Worm (Caenorhabditis elegans): Measurements from ENCODE around the gene Y11D7A.19.

Gene Y11D7A.19

DNA sequence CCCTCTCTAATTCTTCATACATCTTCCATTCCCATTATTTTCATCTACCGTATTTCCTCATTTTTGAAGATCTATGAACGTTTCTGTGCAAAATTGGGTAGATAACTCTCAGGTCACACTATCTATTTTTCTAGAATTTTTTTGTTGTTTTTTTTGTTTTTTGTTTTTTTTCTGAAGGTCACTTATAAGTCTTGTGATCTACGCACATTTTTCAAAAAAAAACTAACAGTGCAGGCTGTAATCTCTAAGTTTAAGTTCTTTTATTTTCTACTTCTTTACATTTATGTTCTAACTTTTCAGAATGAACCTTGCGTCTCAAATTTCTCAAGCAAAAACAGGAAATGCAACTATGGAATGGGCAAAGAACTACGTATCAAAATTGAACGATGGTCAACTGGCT lies 3.4 kb upstream of the Y11D7A.19 start, which contains the start of gene flh-3:
Gene flh-3, plus strand, starts transcription at position 301 of the 400 bp plus-strand sequence.
- TF ChIP-seq ztf-11 (tag; optimal IDR thresholded peaks at IDR 0.05) (no peak), lin-13 (GFP tag; optimal IDR thresholded peaks at IDR 0.05) (no peak)

DNA sequence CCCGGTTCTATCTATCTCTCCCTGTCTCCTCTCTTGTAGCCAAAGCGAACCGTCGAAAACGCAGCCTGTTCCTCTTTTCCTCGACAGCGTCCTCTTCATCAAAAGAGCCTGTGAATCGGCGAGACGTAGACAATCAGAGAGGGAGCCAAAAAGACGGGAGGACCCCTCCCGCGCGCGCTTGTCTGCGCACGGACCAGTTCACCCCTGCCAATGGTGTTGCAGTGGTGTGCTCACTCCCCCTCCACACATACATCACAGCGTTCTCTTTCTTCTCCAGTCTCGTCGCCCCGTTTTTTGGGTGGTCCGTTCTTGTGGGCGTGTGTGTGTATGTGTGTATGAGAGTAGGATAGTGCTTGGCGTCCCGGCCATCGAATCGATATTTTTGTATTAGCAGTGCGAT lies 2.6 kb upstream of the Y11D7A.19 start:
- no peak for TF ChIP-seq F13H6.1 (tag; optimal IDR thresholded peaks at IDR 0.05)
- no peak for TF ChIP-seq ceh-16 (tag; optimal IDR thresholded peaks at IDR 0.05)
- no peak for TF ChIP-seq zag-1 (tag; optimal IDR thresholded peaks at IDR 0.05)
- TF ChIP-seq fos-1 (tag; optimal IDR thresholded peaks at IDR 0.05) = no peak
- TF ChIP-seq skn-1 (tag; optimal IDR thresholded peaks at IDR 0.05) = no peak
- TF ChIP-seq ceh-82 (tag; optimal IDR thresholded peaks at IDR 0.05) = no peak
- no peak for TF ChIP-seq nhr-21 (tag; optimal IDR thresholded peaks at IDR 0.05)
- TF ChIP-seq elt-1 (tag; optimal IDR thresholded peaks at IDR 0.05) = no peak
- TF ChIP-seq unc-62 (GFP tag; optimal IDR thresholded peaks at IDR 0.05) = no peak
- no peak for TF ChIP-seq ztf-11 (tag; optimal IDR thresholded peaks at IDR 0.05)
- no peak for TF ChIP-seq nhr-237 (tag; optimal IDR thresholded peaks at IDR 0.05)
- TF ChIP-seq elt-3 (tag; optimal IDR thresholded peaks at IDR 0.05) = no peak
- TF ChIP-seq C34F6.9 (tag; optimal IDR thresholded peaks at IDR 0.05) = no peak
- TF ChIP-seq sma-9 (GFP tag; optimal IDR thresholded peaks at IDR 0.05) = no peak
- TF ChIP-seq sma-9 (tag; optimal IDR thresholded peaks at IDR 0.05) = no peak

DNA sequence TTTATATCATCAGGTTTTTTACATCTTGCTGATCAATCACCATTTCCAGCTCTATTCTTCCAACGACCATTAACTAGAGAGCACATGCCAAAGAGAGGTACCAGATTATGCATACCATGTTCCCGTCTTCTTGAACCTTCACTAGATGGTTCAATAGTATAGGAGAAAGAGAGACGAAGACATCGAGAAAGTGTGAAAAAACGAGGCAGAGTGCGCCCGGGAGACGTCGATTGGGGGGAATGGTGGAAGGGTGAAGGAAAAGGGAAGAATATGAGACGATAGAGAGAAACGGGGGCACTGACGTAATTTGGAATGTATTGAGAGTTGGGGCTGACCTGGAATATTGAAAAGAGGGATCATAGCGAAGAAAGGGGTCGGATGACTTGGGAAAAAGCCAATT lies 1.2 kb upstream of the Y11D7A.19 start:
- no peak for TF ChIP-seq C34F6.9 (tag; optimal IDR thresholded peaks at IDR 0.05)
- TF ChIP-seq ZK546.5 (tag; optimal IDR thresholded peaks at IDR 0.05) = no peak
- TF ChIP-seq zag-1 (tag; optimal IDR thresholded peaks at IDR 0.05) = no peak
- TF ChIP-seq sem-4 (tag; optimal IDR thresholded peaks at IDR 0.05) = no peak
- no peak for TF ChIP-seq nhr-129 (tag; optimal IDR thresholded peaks at IDR 0.05)
- TF ChIP-seq nhr-21 (tag; optimal IDR thresholded peaks at IDR 0.05) = no peak
- TF ChIP-seq unc-39 (tag; optimal IDR thresholded peaks at IDR 0.05) = no peak
- no peak for TF ChIP-seq elt-1 (tag; optimal IDR thresholded peaks at IDR 0.05)

DNA sequence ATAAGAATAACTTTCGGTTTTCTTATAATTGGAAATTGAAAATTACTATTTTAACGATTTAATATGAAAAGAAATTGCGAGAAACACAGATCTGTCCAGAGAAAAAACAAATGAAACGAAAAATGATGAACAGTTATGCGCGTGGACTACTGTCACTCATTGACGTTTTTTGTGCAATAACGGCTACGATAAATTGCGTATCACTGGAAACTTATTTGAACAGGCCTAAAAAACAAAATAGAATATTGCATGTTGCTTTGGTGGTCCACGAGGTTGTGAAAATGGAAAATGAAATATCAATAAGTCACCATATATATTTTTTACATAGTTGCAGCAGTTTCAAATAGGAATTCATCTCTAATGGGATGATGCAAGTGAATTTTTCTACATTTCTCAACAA lies 1.9 kb downstream of the Y11D7A.19 start:
- no peak for TF ChIP-seq snpc-4 (tag; optimal IDR thresholded peaks at IDR 0.05)
- TF ChIP-seq elt-1 (tag; optimal IDR thresholded peaks at IDR 0.05) = no peak
- no peak for TF ChIP-seq mab-5 (tag; optimal IDR thresholded peaks at IDR 0.05)
- TF ChIP-seq nhr-23 (tag; optimal IDR thresholded peaks at IDR 0.05) = no peak
- TF ChIP-seq nhr-25 (tag; optimal IDR thresholded peaks at IDR 0.05) = no peak
- TF ChIP-seq lin-13 (GFP tag; optimal IDR thresholded peaks at IDR 0.05) = no peak
- TF ChIP-seq ceh-82 (tag; optimal IDR thresholded peaks at IDR 0.05) = no peak
- TF ChIP-seq lin-39 (tag; optimal IDR thresholded peaks at IDR 0.05) = no peak
- no peak for TF ChIP-seq egl-27 (tag; optimal IDR thresholded peaks at IDR 0.05)
- no peak for TF ChIP-seq ztf-11 (tag; optimal IDR thresholded peaks at IDR 0.05)

DNA sequence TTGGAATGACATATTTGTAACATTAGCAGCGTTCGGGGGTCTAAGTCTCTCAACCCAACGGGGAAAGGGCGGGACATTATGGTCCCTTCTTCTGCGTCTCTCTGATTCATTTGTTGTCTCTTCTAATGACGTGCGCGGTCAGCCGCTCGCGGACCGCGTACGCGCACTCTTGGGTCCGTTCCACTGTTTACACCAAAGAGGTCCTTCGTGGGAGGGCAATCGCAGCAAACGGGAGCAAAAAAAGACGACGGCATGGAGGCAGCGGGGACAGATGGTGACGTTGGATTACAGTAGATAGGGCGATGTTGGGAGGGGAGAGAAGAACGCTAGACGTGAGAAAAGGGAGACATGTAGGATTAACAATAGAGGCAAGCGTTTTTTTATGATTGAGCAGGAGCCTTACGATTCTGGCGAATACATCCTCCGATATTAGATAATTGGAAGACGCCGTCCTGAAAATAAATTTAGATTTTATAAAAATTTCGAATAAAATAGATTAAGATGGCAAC lies 2.5 kb downstream of the Y11D7A.19 start, which contains the start of gene flh-1:
Gene flh-1, minus strand, starts transcription at position 459 of the 509 bp plus-strand sequence.
- TF ChIP-seq lsy-2 (tag; optimal IDR thresholded peaks at IDR 0.05) (no peak), sma-9 (GFP tag; optimal IDR thresholded peaks at IDR 0.05) (no peak), sma-9 (tag; optimal IDR thresholded peaks at IDR 0.05) (no peak), unc-55 (GFP tag; optimal IDR thresholded peaks at IDR 0.05) (no peak), nhr-21 (tag; optimal IDR thresholded peaks at IDR 0.05) (no peak), sem-4 (tag; optimal IDR thresholded peaks at IDR 0.05) (no peak), nhr-11 (tag; optimal IDR thresholded peaks at IDR 0.05) (no peak), lin-13 (GFP tag; optimal IDR thresholded peaks at IDR 0.05) (no peak), ztf-11 (tag; optimal IDR thresholded peaks at IDR 0.05) (no peak), peb-1 (tag; optimal IDR thresholded peaks at IDR 0.05) (no peak), elt-3 (tag; optimal IDR thresholded peaks at IDR 0.05) (no peak), skn-1 (tag; optimal IDR thresholded peaks at IDR 0.05) (no peak)

DNA sequence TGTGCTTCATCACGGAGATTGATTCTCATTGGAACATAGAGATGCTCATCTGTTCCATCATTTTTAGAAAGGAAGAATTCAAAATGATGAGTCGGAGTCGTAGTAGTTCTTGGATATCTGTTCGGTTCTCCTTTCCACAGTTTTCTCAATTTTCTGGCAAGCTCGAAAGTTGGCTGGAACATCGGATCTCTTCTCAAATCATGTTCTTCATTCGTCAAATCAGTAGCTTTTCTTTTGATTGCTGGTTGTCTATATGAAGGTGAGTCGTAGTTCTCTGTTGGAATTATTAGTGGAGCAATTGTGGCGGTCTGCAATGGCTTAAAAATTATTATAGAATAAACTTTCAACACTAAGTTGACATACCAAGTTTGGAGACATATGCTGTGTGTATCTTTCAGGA lies 4.1 kb downstream of the Y11D7A.19 start:
- TF ChIP-seq lin-39 (tag; optimal IDR thresholded peaks at IDR 0.05) = no peak
- no peak for TF ChIP-seq unc-62 (GFP tag; optimal IDR thresholded peaks at IDR 0.05)
- TF ChIP-seq snpc-4 (tag; optimal IDR thresholded peaks at IDR 0.05) = no peak
- TF ChIP-seq elt-1 (tag; optimal IDR thresholded peaks at IDR 0.05) = no peak

DNA sequence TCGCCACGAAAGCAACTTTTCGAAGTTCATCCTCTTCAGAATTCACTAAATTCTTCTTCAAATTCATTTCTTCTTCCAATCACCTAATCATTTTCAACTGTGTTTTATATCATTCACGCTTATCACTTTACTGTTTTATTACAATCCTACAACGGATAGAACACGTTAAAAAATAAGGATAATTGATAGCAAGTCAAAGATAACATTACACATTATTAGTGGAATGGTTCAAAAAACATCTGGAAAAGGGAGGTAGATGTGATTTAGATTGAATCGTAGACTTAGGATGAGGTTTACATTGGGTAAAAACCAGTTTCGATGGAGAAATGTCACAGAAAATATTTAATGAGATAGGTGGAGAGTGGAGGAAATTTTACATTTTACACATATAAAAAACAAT lies 4.7 kb downstream of the Y11D7A.19 start, which contains the start of gene col-120:
Gene col-120, minus strand, starts transcription at position 101 of the 400 bp plus-strand sequence.
- TF ChIP-seq ceh-82 (tag; optimal IDR thresholded peaks at IDR 0.05) = no peak
- no peak for TF ChIP-seq ztf-11 (tag; optimal IDR thresholded peaks at IDR 0.05)
- TF ChIP-seq R02D3.7 (tag; optimal IDR thresholded peaks at IDR 0.05) = no peak
- no peak for TF ChIP-seq nhr-12 (tag; optimal IDR thresholded peaks at IDR 0.05)
- no peak for TF ChIP-seq elt-3 (tag; optimal IDR thresholded peaks at IDR 0.05)
- no peak for TF ChIP-seq elt-1 (tag; optimal IDR thresholded peaks at IDR 0.05)
- TF ChIP-seq lsy-2 (tag; optimal IDR thresholded peaks at IDR 0.05) = no peak
- TF ChIP-seq mab-5 (tag; optimal IDR thresholded peaks at IDR 0.05) = no peak

All from whole organism, L2 larva.